Worm (Caenorhabditis elegans): Measurements from ENCODE around the gene W02F12.8.

ce11 chrV:6704482-6704881, 9.9 kb upstream of the W02F12.8 start:
- TF ChIP-seq dao-5 (tag; optimal IDR thresholded peaks at IDR 0.05) (no peak), him-1 (tag; optimal IDR thresholded peaks at IDR 0.05) (no peak), W03F9.2 (tag; optimal IDR thresholded peaks at IDR 0.05) (no peak)

Measured in whole organism, L4/young adult.